Worm (Caenorhabditis elegans): ENCODE data around the gene gid-8.

ce11 chrV:1481742-1482141, 14.2 kb downstream of the gid-8 start, which contains the start of gene C38C3.4:
- no peak for TF ChIP-seq pqm-1 (tag; optimal IDR thresholded peaks at IDR 0.05)
- TF ChIP-seq ceh-18 (tag; optimal IDR thresholded peaks at IDR 0.05), result no peak
- no peak for TF ChIP-seq fkh-6 (tag; optimal IDR thresholded peaks at IDR 0.05)
